Worm (Caenorhabditis elegans) whole organism, L4 larva: Measurements from ENCODE around the gene acp-1.

Experiments used
- D1046.2 ChIP-seq: fragments of 200-800 bp; sonication (Bioruptor generic); IDR thresholded peaks from 2 replicates; pipeline ENCODE4 v1.3.6; 2022; ENCODE audit warnings: missing genetic modification characterization, missing compliant biosample characterization
- F26F4.8 ChIP-seq: fragments of 200-800 bp; sonication (Bioruptor generic); conservative IDR thresholded peaks from 2 replicates; pipeline ENCODE4 v1.3.6; 2022; ENCODE audit warnings: missing genetic modification characterization, missing compliant biosample characterization
- T20F7.1 ChIP-seq: fragments of 200-800 bp; sonication (Bioruptor generic); optimal IDR thresholded peaks from 2 replicates; lab custom pipeline; 2018; ENCODE audit warnings: mild to moderate bottlenecking, missing genetic modification characterization, missing compliant biosample characterization
- T26A8.4 ChIP-seq: fragments of 200-800 bp; sonication (Bioruptor generic); IDR thresholded peaks from 2 replicates; pipeline ENCODE4 v1.3.6; 2022; ENCODE audit warnings: missing genetic modification characterization, missing compliant biosample characterization
- Y5F2A.4 ChIP-seq: fragments of 200-800 bp; sonication (Bioruptor generic); optimal IDR thresholded peaks from 2 replicates; lab custom pipeline; 2018; ENCODE audit warnings: mild to moderate bottlenecking, missing genetic modification characterization, missing compliant biosample characterization
- Y75B8A.6 ChIP-seq: fragments of 200-800 bp; sonication (Bioruptor generic); IDR thresholded peaks from 2 replicates; pipeline ENCODE4 v1.3.6; 2022; ENCODE audit warnings: missing genetic modification reagents, missing genetic modification characterization, missing compliant biosample characterization
- ZK337.2 ChIP-seq: fragments of 200-800 bp; sonication (Bioruptor generic); IDR thresholded peaks from 2 replicates; pipeline ENCODE4 v1.3.6; 2022; ENCODE audit warnings: missing genetic modification reagents, missing genetic modification characterization, missing compliant biosample characterization
- ZK546.5 ChIP-seq, 2 experiments: sonication (generic microtip); optimal IDR thresholded peaks; 2 replicates each; lab custom pipeline; 2017; ENCODE audit warnings: missing biosample characterization in 2 of 2, missing genetic modification characterization in 2 of 2
- aha-1 ChIP-seq: fragments of 150-350 bp; peaks from one replicate; lab custom pipeline; 2014; ENCODE audit warnings: missing biosample characterization, missing genetic modification characterization
- ama-1 ChIP-seq: fragments of 150-350 bp; optimal IDR thresholded peaks from 2 replicates; lab custom pipeline; 2014; ENCODE audit warnings: inconsistent platforms, mixed read lengths
- ceh-62 ChIP-seq: sonication (generic microtip); optimal IDR thresholded peaks from 2 replicates; lab custom pipeline; 2017; ENCODE audit warnings: missing biosample characterization, missing genetic modification characterization
- ceh-82 ChIP-seq: sonication (generic microtip); optimal IDR thresholded peaks from 2 replicates; lab custom pipeline; 2017; ENCODE audit warnings: missing biosample characterization, missing genetic modification characterization
- ces-1 ChIP-seq: fragments of 150-350 bp; sonication (generic microtip); optimal IDR thresholded peaks from 4 replicates; lab custom pipeline; 2014; ENCODE audit warnings: missing biosample characterization, missing genetic modification reagents, missing genetic modification characterization
- dmd-6 ChIP-seq: fragments of 200-800 bp; sonication (Bioruptor generic); IDR thresholded peaks from 2 replicates; pipeline ENCODE4 v1.3.6; 2022; ENCODE audit warnings: missing genetic modification reagents, missing genetic modification characterization, missing compliant biosample characterization
- dmd-9 ChIP-seq: fragments of 200-800 bp; sonication (Bioruptor generic); IDR thresholded peaks from 2 replicates; pipeline ENCODE4 v1.3.6; 2022; ENCODE audit warnings: missing genetic modification reagents, missing genetic modification characterization, missing compliant biosample characterization
- dve-1 ChIP-seq: sonication (generic microtip); optimal IDR thresholded peaks from 2 replicates; lab custom pipeline; 2017; ENCODE audit warnings: antibody characterized with exemption, mild to moderate bottlenecking, missing genetic modification characterization, missing compliant biosample characterization; ENCODE audit not compliant: insufficient read depth
- fkh-10 ChIP-seq: fragments of 150-350 bp; optimal IDR thresholded peaks from 2 replicates; lab custom pipeline; 2014; ENCODE audit warnings: missing biosample characterization, missing genetic modification reagents, missing genetic modification characterization
- fos-1 ChIP-seq: fragments of 150-350 bp; optimal IDR thresholded peaks from 2 replicates; lab custom pipeline; 2014; ENCODE audit warnings: missing biosample characterization, missing genetic modification characterization
- hif-1 ChIP-seq, 2 experiments: sonication (generic microtip); optimal IDR thresholded peaks; 2 replicates each; lab custom pipeline; 2016 to 2017; ENCODE audit warnings: missing compliant biosample characterization in 2 of 2, missing genetic modification characterization in 2 of 2, missing genetic modification reagents in 2 of 2, missing genotype in 2 of 2, mild to moderate bottlenecking in 1 of 2
- lin-15B ChIP-seq: fragments of 150-350 bp; sonication (generic microtip); optimal IDR thresholded peaks from 3 replicates; lab custom pipeline; 2014; ENCODE audit warnings: missing biosample characterization, missing genetic modification characterization
- lin-29 ChIP-seq: fragments of 200-800 bp; sonication (Bioruptor generic); IDR thresholded peaks from 2 replicates; pipeline ENCODE4 v1.3.6; 2022; ENCODE audit warnings: missing genetic modification reagents, missing genetic modification characterization, missing compliant biosample characterization
- madf-5 ChIP-seq, 2 experiments: fragments of 200-800 bp; sonication (Bioruptor generic); IDR thresholded peaks; 2 replicates each; pipeline ENCODE4 v1.3.6; 2022; ENCODE audit warnings: missing compliant biosample characterization in 2 of 2, missing genetic modification characterization in 2 of 2
- madf-9 ChIP-seq: fragments of 200-800 bp; sonication (Bioruptor generic); conservative IDR thresholded peaks from 2 replicates; pipeline ENCODE4 v1.3.6; 2022; ENCODE audit warnings: missing genetic modification reagents, missing genetic modification characterization, missing compliant biosample characterization
- mdl-1 ChIP-seq, 2 experiments: fragments of 150-350 bp in 1 of 2; sonication (generic microtip) in 1 of 2; optimal IDR thresholded peaks; 2 replicates each; lab custom pipeline; 2014 to 2017; ENCODE audit warnings: missing biosample characterization in 2 of 2, missing genetic modification characterization in 2 of 2
- mes-2 ChIP-seq: sonication (generic microtip); optimal IDR thresholded peaks from 2 replicates; lab custom pipeline; 2016; ENCODE audit warnings: missing genotype, mild to moderate bottlenecking, missing genetic modification characterization, missing compliant biosample characterization; ENCODE audit not compliant: poor library complexity, severe bottlenecking
- mxl-3 ChIP-seq: fragments of 200-800 bp; sonication (Bioruptor generic); optimal IDR thresholded peaks from 2 replicates; lab custom pipeline; 2018; ENCODE audit warnings: mild to moderate bottlenecking, missing genetic modification characterization, missing compliant biosample characterization
- nhr-102 ChIP-seq: sonication (generic microtip); optimal IDR thresholded peaks from 2 replicates; lab custom pipeline; 2016; ENCODE audit warnings: mild to moderate bottlenecking, missing genetic modification characterization, moderate library complexity, missing compliant biosample characterization
- nhr-25 ChIP-seq: sonication (generic microtip); optimal IDR thresholded peaks from 2 replicates; lab custom pipeline; 2017; ENCODE audit warnings: missing genetic modification characterization, mild to moderate bottlenecking, missing compliant biosample characterization, antibody characterized with exemption, moderate library complexity, borderline replicate concordance; ENCODE audit not compliant: insufficient read depth
- nhr-28 ChIP-seq: fragments of 150-350 bp; optimal IDR thresholded peaks from 2 replicates; lab custom pipeline; 2014; ENCODE audit warnings: missing biosample characterization, missing genetic modification characterization
- nhr-41 ChIP-seq: fragments of 200-800 bp; sonication (Bioruptor generic); IDR thresholded peaks from 2 replicates; pipeline ENCODE4 v1.3.6; 2022; ENCODE audit warnings: missing genetic modification reagents, missing genetic modification characterization, missing compliant biosample characterization
- nhr-42 ChIP-seq: fragments of 200-800 bp; sonication (Bioruptor generic); IDR thresholded peaks from 2 replicates; pipeline ENCODE4 v1.3.6; 2022; ENCODE audit warnings: missing genetic modification characterization, missing compliant biosample characterization
- nhr-6 ChIP-seq: fragments of 150-350 bp; optimal IDR thresholded peaks from 2 replicates; lab custom pipeline; 2014; ENCODE audit warnings: missing biosample characterization, missing genetic modification characterization
- nhr-77 ChIP-seq: fragments of 150-350 bp; optimal IDR thresholded peaks from 2 replicates; lab custom pipeline; 2014; ENCODE audit warnings: missing biosample characterization, missing genetic modification characterization
- pha-4 ChIP-seq, 2 experiments: fragments of 150-350 bp in 1 of 2; fragments of 200-800 bp in 1 of 2; sonication (Bioruptor generic) in 1 of 2; IDR thresholded peaks in 1 of 2; optimal IDR thresholded peaks in 1 of 2; 2 replicates each; pipeline versions ENCODE4 v1.3.6 to Lab custom; 2014 to 2022; ENCODE audit warnings: missing genetic modification characterization in 2 of 2, missing genetic modification reagents in 2 of 2, missing biosample characterization in 1 of 2, missing compliant biosample characterization in 1 of 2
- zip-2 ChIP-seq: fragments of 150-350 bp; optimal IDR thresholded peaks from 2 replicates; lab custom pipeline; 2014; ENCODE audit warnings: missing biosample characterization, missing genetic modification characterization
- ztf-11 ChIP-seq: fragments of 150-350 bp; optimal IDR thresholded peaks from 2 replicates; lab custom pipeline; 2014; ENCODE audit warnings: missing biosample characterization, missing genetic modification characterization

acp-1 gene

DNA sequence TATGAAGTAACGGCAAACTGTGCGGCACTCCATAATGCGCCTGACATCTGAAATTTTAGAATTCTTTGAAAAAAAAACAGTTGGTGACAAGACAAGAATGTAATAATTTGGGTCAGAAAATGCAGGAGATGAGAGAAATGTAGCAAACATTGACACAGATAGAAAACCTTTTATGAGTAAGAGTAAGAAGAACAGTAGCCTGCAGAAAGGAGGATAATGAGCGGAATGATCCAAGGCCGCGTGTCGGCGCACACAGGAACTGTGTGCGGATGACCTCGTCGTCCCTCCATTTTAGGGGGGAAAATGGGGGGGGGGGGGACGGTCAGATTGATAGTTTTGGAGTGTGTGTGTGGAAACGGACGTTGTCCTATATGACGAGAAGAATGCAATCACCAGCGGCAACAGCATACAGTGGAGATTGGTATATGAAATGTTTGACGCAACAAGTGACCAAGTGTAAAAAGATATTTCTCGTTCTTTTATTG is 29.4 kb upstream of the acp-1 start, which contains the start of gene dhs-27:
TSS of gene dhs-27 (minus strand) at position 51 of the 485 bp plus-strand sequence.
- no peak for TF ChIP-seq nhr-77 (tag; lab: Kevin White, UChicago)
- no peak for TF ChIP-seq Y75B8A.6
- TF ChIP-seq dmd-9 (GFP tag; lab: Robert Waterston, UW) = no peak
- peak; percentile 35 for TF ChIP-seq nhr-25 (tag; lab: Kevin White, UChicago)
- no peak for TF ChIP-seq dmd-6
- TF ChIP-seq lin-29 (GFP tag; lab: Robert Waterston, UW) = no peak
- no peak for TF ChIP-seq Y5F2A.4
- TF ChIP-seq nhr-28 = peak; percentile 77
- TF ChIP-seq ZK337.2 (GFP tag; lab: Robert Waterston, UW) = no peak
- TF ChIP-seq T26A8.4 (GFP tag; lab: Robert Waterston, UW) = no peak
- TF ChIP-seq mdl-1 (tag; optimal IDR thresholded peaks at IDR 0.05; lab: Kevin White, UChicago) = peak in 1 of 2 experiments; percentile 34
- TF ChIP-seq nhr-102 (tag; lab: Kevin White, UChicago) = no peak
- TF ChIP-seq dve-1 (tag; lab: Kevin White, UChicago) = no peak
- TF ChIP-seq nhr-6 (tag; lab: Kevin White, UChicago) = no peak
- no peak for TF ChIP-seq ama-1 (lab: Kevin White, UChicago)
- no peak for TF ChIP-seq ces-1 (GFP tag; lab: Kevin White, UChicago)
- TF ChIP-seq aha-1 (tag; lab: Kevin White, UChicago) = no peak
- TF ChIP-seq fkh-10 (GFP tag; lab: Kevin White, UChicago) = no peak
- TF ChIP-seq madf-5 (GFP tag; IDR thresholded peaks at IDR 0.05; lab: Robert Waterston, UW) = no peak
- TF ChIP-seq fos-1 (tag; lab: Kevin White, UChicago) = no peak
- peak; percentile 25 for TF ChIP-seq mxl-3
- no peak for TF ChIP-seq ztf-11
- no peak for TF ChIP-seq ceh-82 (tag; lab: Kevin White, UChicago)
- no peak for TF ChIP-seq ceh-62 (tag; lab: Kevin White, UChicago)
- TF ChIP-seq madf-9 (GFP tag; lab: Robert Waterston, UW) = no peak

DNA sequence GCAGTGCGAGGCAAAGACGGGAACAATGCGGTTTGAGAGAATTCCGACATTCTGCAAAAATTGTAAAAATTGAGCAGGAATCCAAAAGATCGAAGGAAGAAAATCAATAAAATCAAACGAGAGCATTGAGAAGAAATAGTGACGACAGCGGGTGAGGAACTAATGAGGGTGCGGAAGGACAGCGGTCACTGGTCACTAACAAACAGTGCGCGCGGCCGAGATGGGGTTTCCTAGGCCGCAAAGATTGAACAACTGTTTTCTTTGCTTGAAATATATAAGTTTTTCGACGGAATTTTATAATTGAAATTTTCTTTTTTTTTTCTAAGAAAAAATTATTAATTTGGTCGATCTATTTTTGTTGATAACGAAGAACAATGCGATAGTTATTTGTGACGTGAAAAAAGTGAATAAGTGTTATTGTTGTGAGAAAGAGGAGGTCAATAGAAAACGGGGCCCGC is 26.3 kb upstream of the acp-1 start, which contains the start of gene unc-78:
TSS of gene unc-78 (minus strand) at position 51 of the 458 bp plus-strand sequence.
- TF ChIP-seq zip-2 (tag; lab: Kevin White, UChicago) (no peak), madf-5 (GFP tag; IDR thresholded peaks at IDR 0.05; lab: Robert Waterston, UW) (no peak), mes-2 (peak; percentile 44), ceh-62 (tag; lab: Kevin White, UChicago) (no peak), ZK546.5 (tag; optimal IDR thresholded peaks at IDR 0.05; lab: Kevin White, UChicago) (no peak), ces-1 (GFP tag; lab: Kevin White, UChicago) (no peak), pha-4 (GFP tag; IDR thresholded peaks at IDR 0.05; lab: Robert Waterston, UW) (no peak), pha-4 (tag; optimal IDR thresholded peaks at IDR 0.05; lab: Kevin White, UChicago) (no peak), F26F4.8 (GFP tag; lab: Robert Waterston, UW) (no peak), hif-1 (tag; optimal IDR thresholded peaks at IDR 0.05; lab: Kevin White, UChicago) (no peak), aha-1 (tag; lab: Kevin White, UChicago) (peak; percentile 58)
- TF ChIP-seq, all 104 proteins: peak for 2

DNA sequence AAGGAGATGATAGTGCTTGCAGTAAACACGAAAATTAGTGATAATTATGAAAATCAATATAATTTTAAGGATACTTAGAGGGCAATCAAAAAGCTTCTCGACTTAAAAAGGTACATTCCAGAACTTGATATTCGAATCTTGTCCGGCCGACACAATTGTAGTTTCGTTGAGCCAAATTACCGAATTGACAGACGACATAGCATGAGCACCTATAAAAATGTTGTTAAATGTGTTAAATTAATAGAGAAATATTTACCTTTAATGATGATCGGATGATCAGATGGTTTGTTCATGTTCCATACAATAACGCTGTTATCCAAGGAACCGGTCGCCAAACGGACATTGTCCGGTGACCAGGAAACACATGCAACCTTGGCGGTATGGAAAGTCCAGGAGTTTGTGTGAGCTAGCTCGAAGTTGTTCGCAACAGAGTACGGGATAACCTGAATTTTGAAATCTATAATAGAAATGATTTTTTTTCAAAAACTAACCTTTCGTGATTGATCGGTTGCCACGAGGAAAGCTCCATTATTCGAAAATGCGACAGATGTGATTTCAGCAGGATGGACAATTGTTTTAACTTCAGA is 23.5 kb upstream of the acp-1 start:
- TF ChIP-seq nhr-102 (tag; lab: Kevin White, UChicago) = no peak
- no peak for TF ChIP-seq nhr-41 (GFP tag; lab: Robert Waterston, UW)
- TF ChIP-seq fkh-10 (GFP tag; lab: Kevin White, UChicago) = no peak
- no peak for TF ChIP-seq lin-15B (tag; lab: Kevin White, UChicago)
- peak; percentile 43; the same call in 1 of the 2 replicates for TF ChIP-seq Y75B8A.6
- no peak for TF ChIP-seq nhr-42
- no peak for TF ChIP-seq pha-4 (GFP tag; IDR thresholded peaks at IDR 0.05; lab: Robert Waterston, UW)
- TF ChIP-seq pha-4 (tag; optimal IDR thresholded peaks at IDR 0.05; lab: Kevin White, UChicago) = no peak
- TF ChIP-seq dmd-6 = peak; percentile 33; the same call in 1 of the 2 replicates
- 0 out of 2 replicates have a peak, but pooled peaks have one; percentile 47 for TF ChIP-seq D1046.2 (GFP tag; lab: Robert Waterston, UW)
- peak; percentile 26 for TF ChIP-seq T20F7.1
